Fruit fly (Drosophila melanogaster): ENCODE results near the gene toc.

toc gene

dm6 chr2L:3086290-3086876 lies 58.2 kb downstream of the toc start (continued):
- TF ChIP-seq ranshi (GFP tag; IDR thresholded peaks at IDR 0.05) (peak; percentile 70), Hr78 (GFP tag; optimal IDR thresholded peaks at IDR 0.05) (no peak), pan (optimal IDR thresholded peaks at IDR 0.05) (no peak), pan (GFP tag; optimal IDR thresholded peaks at IDR 0.05 in 1 of 2, IDR thresholded peaks at IDR 0.05 in 1 of 2) (peak in 1 of 2 experiments; percentile 82), crp (GFP tag; optimal IDR thresholded peaks at IDR 0.05) (no peak), Max (GFP tag; optimal IDR thresholded peaks at IDR 0.05) (peak; percentile 47), Nf-YA (GFP tag; IDR thresholded peaks at IDR 0.05) (no peak), CG7556 (GFP tag; optimal IDR thresholded peaks at IDR 0.05) (peak; percentile 78), Sin3A (optimal IDR thresholded peaks at IDR 0.05) (no peak), Six4 (GFP tag; optimal IDR thresholded peaks at IDR 0.05) (peak; percentile 25), CG16815 (GFP tag; optimal IDR thresholded peaks at IDR 0.05) (peak; percentile 19), pros (GFP tag; optimal IDR thresholded peaks at IDR 0.05) (no peak), CG11695 (GFP tag; IDR thresholded peaks at IDR 0.05) (peak; percentile 81), CG6854 (GFP tag; optimal IDR thresholded peaks at IDR 0.05) (peak; percentile 67), ap (GFP tag; IDR thresholded peaks at IDR 0.05) (no peak), wdn (GFP tag; IDR thresholded peaks at IDR 0.05) (no peak), CG2129 (GFP tag; IDR thresholded peaks at IDR 0.05; ENCODE audit: partially characterized antibody) (no peak), mirr (GFP tag; optimal IDR thresholded peaks at IDR 0.05) (no peak), hth (optimal IDR thresholded peaks at IDR 0.05) (no peak), Chrac-16 (GFP tag; optimal IDR thresholded peaks at IDR 0.05) (peak; percentile 39), chn (GFP tag; optimal IDR thresholded peaks at IDR 0.05) (peak; percentile 37), Dbx (GFP tag; IDR thresholded peaks at IDR 0.05) (peak; percentile 79), HmgD (GFP tag; optimal IDR thresholded peaks at IDR 0.05) (no peak), Hr3 (GFP tag; optimal IDR thresholded peaks at IDR 0.05) (peak; percentile 58), CG17361 (GFP tag; IDR thresholded peaks at IDR 0.05) (peak; percentile 76), CG3847 (GFP tag; IDR thresholded peaks at IDR 0.05) (peak; percentile 66), Sry-δ (GFP tag; optimal IDR thresholded peaks at IDR 0.05) (peak; percentile 4), Ets97D (GFP tag; optimal IDR thresholded peaks at IDR 0.05) (no peak), cato (GFP tag; optimal IDR thresholded peaks at IDR 0.05; ENCODE audit: borderline replicate concordance) (no peak), CG10431 (GFP tag; optimal IDR thresholded peaks at IDR 0.05) (no peak), Sox102F (GFP tag; optimal IDR thresholded peaks at IDR 0.05) (peak; percentile 83), BtbVII (GFP tag; optimal IDR thresholded peaks at IDR 0.05) (peak; percentile 53), cg (GFP tag; optimal IDR thresholded peaks at IDR 0.05) (no peak), cas (GFP tag; IDR thresholded peaks at IDR 0.05) (peak; percentile 43; the same call in 1 of the 2 replicates), CG43689 (GFP tag; IDR thresholded peaks at IDR 0.05) (0 out of 2 replicates have a peak, but pooled peaks have one; percentile 34), CG1832 (GFP tag; optimal IDR thresholded peaks at IDR 0.05) (no peak), ab (GFP tag; optimal IDR thresholded peaks at IDR 0.05) (no peak), CG4854 (GFP tag; optimal IDR thresholded peaks at IDR 0.05) (peak; percentile 44), NFAT (GFP tag; IDR thresholded peaks at IDR 0.05) (peak; percentile 39; the same call in 1 of the 2 replicates), CG5953 (GFP tag; IDR thresholded peaks at IDR 0.05) (no peak), zfh1 (GFP tag; IDR thresholded peaks at IDR 0.05) (0 out of 3 replicates have a peak, but pooled peaks have one; percentile 44), Med (GFP tag) (peak; percentile 93), seq (GFP tag; IDR thresholded peaks at IDR 0.05) (peak; percentile 63), kni (GFP tag; optimal IDR thresholded peaks at IDR 0.05) (no peak), CG8924 (tag; optimal IDR thresholded peaks at IDR 0.05) (peak; percentile 79), CG17359 (tag; optimal IDR thresholded peaks at IDR 0.05) (peak; percentile 79), D19A (tag; optimal IDR thresholded peaks at IDR 0.05) (peak; percentile 56), dm (GFP tag; optimal IDR thresholded peaks at IDR 0.05) (no peak), CG30403 (GFP tag; optimal IDR thresholded peaks at IDR 0.05) (peak; percentile 67), CG10267 (tag; optimal IDR thresholded peaks at IDR 0.05) (peak; percentile 65), CG17802 (tag; optimal IDR thresholded peaks at IDR 0.05) (no peak)
